Fruit fly (Drosophila melanogaster): Measurements from ENCODE around the gene CG5399.

DNA sequence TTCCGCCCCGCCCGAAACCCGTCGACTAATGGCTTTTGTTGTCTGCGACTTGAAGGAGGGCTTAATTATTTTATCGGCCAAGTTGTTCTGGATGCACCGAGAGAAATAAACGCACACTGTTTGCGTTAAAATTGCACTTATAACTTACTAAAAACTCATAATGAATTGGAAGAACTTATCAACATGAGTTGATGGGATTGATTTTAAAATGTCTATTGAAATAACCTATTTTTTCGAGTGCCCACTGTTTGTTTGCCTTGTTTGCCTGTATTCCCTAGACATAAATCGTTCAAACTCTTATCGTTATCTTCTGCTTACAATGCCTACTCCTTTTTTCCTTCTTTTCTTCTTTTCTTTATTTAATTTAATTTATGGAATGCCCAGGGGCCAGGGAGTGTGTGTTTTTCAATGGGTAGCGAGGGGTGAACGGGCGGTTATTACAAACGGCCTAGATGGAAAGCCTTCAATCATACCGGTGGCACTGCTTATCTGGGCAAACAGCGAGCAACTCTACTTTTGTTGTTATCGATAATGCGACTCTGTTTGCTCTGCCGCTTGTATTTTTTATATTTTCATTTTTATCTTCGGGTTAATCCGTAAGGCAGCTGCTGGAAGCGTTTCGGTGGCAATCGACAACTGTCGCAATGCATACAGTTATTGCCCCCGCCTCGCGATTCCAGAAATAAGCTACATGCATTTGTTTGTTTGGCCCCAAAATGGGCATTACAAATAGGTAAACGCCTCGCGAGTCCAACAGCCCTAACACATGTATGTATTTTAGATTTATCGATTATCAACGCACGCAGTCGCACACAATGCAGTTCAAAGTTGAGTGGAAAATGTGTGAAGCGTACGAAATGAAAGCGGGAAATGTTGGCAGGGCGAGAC lies 18.6 kb upstream of the CG5399 start:
- no peak for TF ChIP-seq CG17806 (tag; optimal IDR thresholded peaks at IDR 0.05)
- TF ChIP-seq Ets98B (GFP tag; IDR thresholded peaks at IDR 0.05) = peak; percentile 39
- peak; percentile 21; the same call in 1 of the 2 replicates for TF ChIP-seq rn (GFP tag; IDR thresholded peaks at IDR 0.05)
- no peak for TF ChIP-seq CG8301 (tag; optimal IDR thresholded peaks at IDR 0.05)
- TF ChIP-seq CG8159 (tag; optimal IDR thresholded peaks at IDR 0.05) = peak; percentile 19
- TF ChIP-seq CG32121 (GFP tag; IDR thresholded peaks at IDR 0.05) = peak; percentile 45; the same call in 1 of the 2 replicates
- TF ChIP-seq CG34367 (tag; optimal IDR thresholded peaks at IDR 0.05) = peak; percentile 9

Measured in whole organism, pupa.